Fruit fly (Drosophila melanogaster) whole organism, pupa: ENCODE measurements around the gene Hr39.
A peak's percentile ranks its signal among the peaks of the same experiment; 100 is the strongest.

Experiments used
- CG10348 ChIP-seq: fragments of 200-800 bp; sonication (Bioruptor generic); IDR thresholded peaks from 2 replicates; pipeline ENCODE4 v1.3.6; 2022; ENCODE audit warnings: missing biosample characterization, missing genetic modification characterization
- CG12605 ChIP-seq: fragments of 200-800 bp; sonication (Bioruptor generic); IDR thresholded peaks from 2 replicates; pipeline ENCODE4 v1.3.6; 2022; ENCODE audit warnings: missing biosample characterization, missing genetic modification characterization
- CG13204 ChIP-seq: fragments of 200-800 bp; sonication (Bioruptor generic); optimal IDR thresholded peaks from 2 replicates; lab custom pipeline; 2018; ENCODE audit warnings: missing biosample characterization, mild to moderate bottlenecking, missing genetic modification characterization, moderate library complexity
- CG14655 ChIP-seq: fragments of 200-800 bp; sonication (Bioruptor generic); optimal IDR thresholded peaks from 3 replicates; lab custom pipeline; 2017; ENCODE audit warnings: mild to moderate bottlenecking, missing biosample characterization, missing genetic modification reagents, missing genetic modification characterization
- CG15710 ChIP-seq: fragments of 200-800 bp; sonication (Bioruptor generic); optimal IDR thresholded peaks from 2 replicates; lab custom pipeline; 2018; ENCODE audit warnings: missing biosample characterization, mild to moderate bottlenecking, missing genetic modification characterization, moderate library complexity
- CG17806 ChIP-seq: fragments of 200-800 bp; sonication (Bioruptor generic); optimal IDR thresholded peaks from 2 replicates; lab custom pipeline; 2018; ENCODE audit warnings: missing biosample characterization, mild to moderate bottlenecking, missing genetic modification characterization, moderate library complexity
- CG32121 ChIP-seq: fragments of 200-800 bp; sonication (Bioruptor generic); IDR thresholded peaks from 2 replicates; pipeline ENCODE4 v1.3.6; 2022; ENCODE audit warnings: missing biosample characterization, missing genetic modification characterization
- CG34367 ChIP-seq: fragments of 200-800 bp; sonication (Bioruptor generic); optimal IDR thresholded peaks from 2 replicates; lab custom pipeline; 2018; ENCODE audit warnings: missing biosample characterization, mild to moderate bottlenecking, missing genetic modification characterization
- CG4496 ChIP-seq: fragments of 200-800 bp; sonication (Bioruptor generic); IDR thresholded peaks from 3 replicates; pipeline ENCODE4 v1.3.6; 2022; ENCODE audit warnings: missing biosample characterization, missing genetic modification characterization
- CG8159 ChIP-seq: fragments of 200-800 bp; sonication (Bioruptor generic); optimal IDR thresholded peaks from 3 replicates; lab custom pipeline; 2018; ENCODE audit warnings: missing biosample characterization, mild to moderate bottlenecking, missing genetic modification characterization, moderate library complexity
- CG8301 ChIP-seq: fragments of 200-800 bp; sonication (Bioruptor generic); optimal IDR thresholded peaks from 2 replicates; lab custom pipeline; 2018; ENCODE audit warnings: missing biosample characterization, mild to moderate bottlenecking, missing genetic modification characterization
- CG9948 ChIP-seq: fragments of 200-800 bp; sonication (Bioruptor generic); optimal IDR thresholded peaks from 2 replicates; lab custom pipeline; 2018; ENCODE audit warnings: missing biosample characterization, mild to moderate bottlenecking, missing genetic modification characterization, moderate library complexity
- D1 ChIP-seq: fragments of 200-800 bp; sonication (Bioruptor generic); optimal IDR thresholded peaks from 2 replicates; lab custom pipeline; 2018; ENCODE audit warnings: missing biosample characterization, mild to moderate bottlenecking, missing genetic modification characterization, moderate library complexity
- EcR ChIP-seq: fragments of 200-800 bp; sonication (Bioruptor generic); optimal IDR thresholded peaks from 3 replicates; lab custom pipeline; 2019; ENCODE audit warnings: missing biosample characterization, missing genetic modification characterization, mild to moderate bottlenecking, moderate library complexity, missing genetic modification reagents
- Ets98B ChIP-seq: fragments of 200-800 bp; sonication (Bioruptor generic); IDR thresholded peaks from 2 replicates; pipeline ENCODE4 v1.3.6; 2022; ENCODE audit warnings: missing biosample characterization, missing genetic modification characterization
- Pif1A ChIP-seq: fragments of 200-800 bp; sonication (Bioruptor generic); optimal IDR thresholded peaks from 3 replicates; lab custom pipeline; 2016; ENCODE audit warnings: missing biosample characterization, missing genetic modification characterization
- Snoo ChIP-seq: fragments of 200-800 bp; sonication (Bioruptor generic); optimal IDR thresholded peaks from 3 replicates; lab custom pipeline; 2017; ENCODE audit warnings: missing biosample characterization, mild to moderate bottlenecking, missing genetic modification characterization, inconsistent platforms
- fd96Ca ChIP-seq: fragments of 200-800 bp; sonication (Bioruptor generic); IDR thresholded peaks from 3 replicates; pipeline ENCODE4 v1.3.6; 2022; ENCODE audit warnings: missing biosample characterization, missing genetic modification characterization
- gl ChIP-seq: fragments of 200-800 bp; sonication (Bioruptor generic); optimal IDR thresholded peaks from 2 replicates; lab custom pipeline; 2018; ENCODE audit warnings: missing biosample characterization, mild to moderate bottlenecking, missing genetic modification characterization
- rn ChIP-seq: fragments of 200-800 bp; sonication (Bioruptor generic); IDR thresholded peaks from 2 replicates; pipeline ENCODE4 v1.3.6; 2022; ENCODE audit warnings: missing biosample characterization, missing genetic modification characterization

Gene Hr39

DNA sequence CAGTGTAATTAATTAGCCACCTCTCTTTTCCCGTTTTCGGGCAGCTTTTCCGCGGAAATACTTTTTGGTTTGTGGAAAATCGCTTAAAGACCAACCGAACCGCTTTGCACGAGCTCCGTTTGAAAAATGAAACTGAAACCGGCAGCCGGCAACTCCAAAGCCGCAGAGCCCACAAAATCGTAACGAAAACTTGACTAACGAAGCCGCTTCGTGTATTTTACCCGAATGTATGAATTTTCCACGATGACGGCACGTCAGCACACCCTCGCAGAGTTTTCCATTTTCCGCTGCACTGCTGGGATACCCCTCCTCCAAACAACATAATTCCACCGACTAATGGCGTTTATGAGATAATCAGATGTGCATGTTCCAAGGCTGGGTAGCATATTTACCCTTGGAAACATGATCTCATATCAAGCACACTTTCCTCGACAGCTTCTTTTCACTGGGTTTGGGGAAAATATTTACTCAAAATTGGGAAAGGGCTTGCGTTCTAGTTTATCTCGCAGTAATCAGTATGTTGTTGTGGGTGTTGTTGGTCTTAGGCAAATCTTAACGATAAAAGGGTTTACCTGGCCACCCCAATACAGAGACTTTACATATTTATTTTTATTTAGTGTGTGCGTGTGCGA is 38.3 kb upstream of the Hr39 start, which contains the start of gene Ret:
Gene Ret (minus strand): TSS at position 130 of the 632 bp plus-strand sequence.
- TF ChIP-seq CG17806 (tag; lab: Kevin White, UChicago) (no peak), CG4496 (GFP tag; lab: Robert Waterston, UW) (peak; percentile 52; the same call in 1 of the 3 replicates)

DNA sequence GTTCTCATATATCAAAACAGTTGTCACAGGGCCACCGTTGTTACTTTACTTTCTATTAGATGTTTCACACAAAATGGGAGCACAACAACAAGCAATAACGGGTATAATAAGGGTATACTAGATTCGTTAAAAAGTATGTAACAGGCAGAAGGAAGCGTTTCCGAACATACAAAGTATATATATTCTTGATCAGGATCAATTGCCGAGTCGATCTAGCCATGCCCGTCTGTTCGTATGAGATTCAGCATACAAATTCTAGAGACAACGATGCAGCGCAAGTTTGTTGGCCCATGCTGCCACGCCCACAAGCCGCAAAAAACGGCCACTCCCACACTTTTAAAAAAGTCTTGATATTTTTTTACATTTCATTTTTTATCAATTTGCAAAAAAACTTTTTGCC is 36.8 kb upstream of the Hr39 start, which contains the start of gene CG31624:
Gene CG31624 (minus strand): TSS at position 101 of the 400 bp plus-strand sequence.
- TF ChIP-seq CG13204 (GFP tag; lab: Kevin White, UChicago) (no peak), CG34367 (tag; lab: Kevin White, UChicago) (no peak), CG9948 (tag; lab: Kevin White, UChicago) (no peak), Ets98B (GFP tag; lab: Robert Waterston, UW) (no peak), Snoo (tag; lab: Kevin White, UChicago) (no peak), CG4496 (GFP tag; lab: Robert Waterston, UW) (no peak), CG8159 (tag; lab: Kevin White, UChicago) (no peak), Pif1A (GFP tag; lab: Kevin White, UChicago) (no peak), CG32121 (GFP tag; lab: Robert Waterston, UW) (no peak), CG8301 (tag; lab: Kevin White, UChicago) (no peak), EcR (GFP tag; lab: Kevin White, UChicago) (no peak), CG14655 (no peak), CG10348 (no peak)
- TF ChIP-seq, all 21 proteins: peak for 0

- TF ChIP-seq Snoo (tag; lab: Kevin White, UChicago) (no peak), CG15710 (tag; lab: Kevin White, UChicago) (no peak), CG10348 (no peak), CG34367 (tag; lab: Kevin White, UChicago) (no peak), CG13204 (GFP tag; lab: Kevin White, UChicago) (no peak), rn (GFP tag; lab: Robert Waterston, UW) (no peak), CG32121 (GFP tag; lab: Robert Waterston, UW) (no peak), gl (tag; lab: Kevin White, UChicago) (no peak), CG17806 (tag; lab: Kevin White, UChicago) (no peak), CG12605 (GFP tag; lab: Robert Waterston, UW) (no peak), EcR (GFP tag; lab: Kevin White, UChicago) (no peak), fd96Ca (no peak), Ets98B (GFP tag; lab: Robert Waterston, UW) (no peak), CG4496 (GFP tag; lab: Robert Waterston, UW) (no peak)
These were observed 34.3 kb upstream of the Hr39 start, which contains the start of gene CG31988 for dm6 chr2L:21202702-21203101. TSS of gene CG31988 (minus strand) at chr2L:21202802.

- TF ChIP-seq D1 (tag; lab: Kevin White, UChicago): no peak
- no peak for TF ChIP-seq CG32121 (GFP tag; lab: Robert Waterston, UW)
- TF ChIP-seq CG4496 (GFP tag; lab: Robert Waterston, UW): 0 out of 3 replicates have a peak, but pooled peaks have one; percentile 23
These were observed 30.9 kb upstream of the Hr39 start, which contains the start of gene clumsy for dm6 chr2L:21206193-21206592. TSS of gene clumsy (plus strand) at chr2L:21206493.

DNA sequence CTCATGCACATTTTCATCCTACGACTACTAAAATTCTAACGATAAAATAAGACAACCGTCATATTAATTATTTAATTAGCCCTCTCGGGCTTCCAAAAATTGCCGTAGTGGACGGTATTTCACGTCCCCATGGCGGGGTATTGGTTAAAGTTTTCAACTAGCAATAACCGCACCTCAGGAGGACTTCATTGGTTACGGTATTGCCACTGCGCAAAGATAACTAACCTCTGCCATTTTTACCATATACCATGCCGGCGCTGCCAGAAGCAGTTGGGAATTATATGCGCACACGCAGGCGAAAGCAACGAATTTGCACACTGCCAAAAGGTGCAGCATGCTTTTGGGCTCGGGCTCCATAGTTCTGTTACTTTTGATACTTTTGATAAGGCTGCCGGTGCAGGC is 22.1 kb upstream of the Hr39 start:
- no peak for TF ChIP-seq CG10348
- no peak for TF ChIP-seq EcR (GFP tag; lab: Kevin White, UChicago)
- peak; percentile 38; the same call in 1 of the 2 replicates for TF ChIP-seq Ets98B (GFP tag; lab: Robert Waterston, UW)
- peak; percentile 24; the same call in 1 of the 2 replicates for TF ChIP-seq CG32121 (GFP tag; lab: Robert Waterston, UW)
- no peak for TF ChIP-seq CG14655
- TF ChIP-seq CG4496 (GFP tag; lab: Robert Waterston, UW): peak; percentile 51; the same call in 1 of the 3 replicates
- peak; percentile 17 for TF ChIP-seq D1 (tag; lab: Kevin White, UChicago)
- TF ChIP-seq Snoo (tag; lab: Kevin White, UChicago): peak; percentile 35
- TF ChIP-seq CG17806 (tag; lab: Kevin White, UChicago): no peak

dm6 chr2L:21218240-21218911 is 18.7 kb upstream of the Hr39 start, which contains the start of gene CG8679:
TSS of gene CG8679 (minus strand) at chr2L:21218544.
- no peak for TF ChIP-seq CG15710 (tag; lab: Kevin White, UChicago)
- TF ChIP-seq Ets98B (GFP tag; lab: Robert Waterston, UW): no peak
- TF ChIP-seq CG9948 (tag; lab: Kevin White, UChicago): no peak
- TF ChIP-seq fd96Ca: 0 out of 3 replicates have a peak, but pooled peaks have one; percentile 22
- peak; percentile 15 for TF ChIP-seq EcR (GFP tag; lab: Kevin White, UChicago)
- TF ChIP-seq, all 21 proteins: peak for 2

dm6 chr2L:21218912-21219246 is 18.2 kb upstream of the Hr39 start:
- no peak for TF ChIP-seq CG8301 (tag; lab: Kevin White, UChicago)
- no peak for TF ChIP-seq CG13204 (GFP tag; lab: Kevin White, UChicago)
- TF ChIP-seq EcR (GFP tag; lab: Kevin White, UChicago): no peak
- TF ChIP-seq Ets98B (GFP tag; lab: Robert Waterston, UW): no peak
- TF ChIP-seq Snoo (tag; lab: Kevin White, UChicago): no peak
- TF ChIP-seq rn (GFP tag; lab: Robert Waterston, UW): no peak
- TF ChIP-seq Pif1A (GFP tag; lab: Kevin White, UChicago): no peak
- TF ChIP-seq, all 21 proteins: peak for 0
